Worm (Caenorhabditis elegans): ENCODE measurements around the gene spig-4.
A peak's percentile ranks its signal among the peaks of the same experiment; 100 is the strongest.

The spig-4 gene

DNA sequence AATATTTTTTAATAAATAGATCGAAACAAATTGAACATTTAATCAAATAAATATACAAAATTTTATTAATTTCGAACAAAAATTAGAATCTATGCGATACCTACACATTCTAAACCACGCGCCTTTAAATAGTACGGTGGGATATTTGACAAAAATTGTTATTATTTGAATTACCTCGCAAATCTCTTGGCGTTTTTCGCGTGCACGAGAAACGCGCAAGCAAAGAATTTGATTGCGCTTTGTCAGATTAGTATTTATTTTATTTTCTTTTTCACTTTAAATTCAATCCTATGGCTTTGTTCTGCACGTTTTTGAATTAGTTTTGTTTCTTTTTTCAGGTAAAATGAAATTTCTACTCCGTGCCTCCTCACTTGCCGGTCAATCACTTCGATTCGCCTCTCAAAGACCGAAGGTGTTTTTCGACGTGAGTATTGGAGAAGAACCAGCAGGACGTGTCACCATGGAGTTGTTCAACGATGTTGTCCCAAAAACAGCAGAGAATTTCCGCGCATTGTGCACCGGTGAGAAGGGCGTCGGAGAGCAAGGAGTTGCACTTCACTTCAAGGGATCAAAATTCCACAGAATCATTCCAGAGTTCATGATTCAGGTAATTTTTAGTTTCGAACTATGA is 49.2 kb upstream of the spig-4 start, which contains the start of gene cyn-1 (continued):
- peak; percentile 85 for TF ChIP-seq pax-3 (tag; optimal IDR thresholded peaks at IDR 0.05)
- no peak for TF ChIP-seq unc-62 (GFP tag; optimal IDR thresholded peaks at IDR 0.05)
- peak; percentile 52 for TF ChIP-seq nhr-11 (tag; optimal IDR thresholded peaks at IDR 0.05)
- TF ChIP-seq irx-1 (tag; optimal IDR thresholded peaks at IDR 0.05), result peak; percentile 78
- peak; percentile 91 for TF ChIP-seq aly-2 (tag; optimal IDR thresholded peaks at IDR 0.05)
- TF ChIP-seq egl-27 (tag; optimal IDR thresholded peaks at IDR 0.05), result no peak
- no peak for TF ChIP-seq tlp-1 (tag; optimal IDR thresholded peaks at IDR 0.05)
- peak; percentile 77 for TF ChIP-seq isw-1 (GFP tag; IDR thresholded peaks at IDR 0.05)
- TF ChIP-seq vab-15 (tag; optimal IDR thresholded peaks at IDR 0.05), result peak; percentile 27
- TF ChIP-seq zag-1 (tag; optimal IDR thresholded peaks at IDR 0.05), result no peak
- TF ChIP-seq elt-3 (tag; optimal IDR thresholded peaks at IDR 0.05), result peak in 2 of 6 experiments; percentile 81 to 83
- TF ChIP-seq ceh-8 (GFP tag; optimal IDR thresholded peaks at IDR 0.05), result peak; percentile 78
- TF ChIP-seq ztf-4 (tag; optimal IDR thresholded peaks at IDR 0.05), result peak; percentile 66
- no peak for TF ChIP-seq hpl-2 (GFP tag; optimal IDR thresholded peaks at IDR 0.05)
- peak; percentile 71 for TF ChIP-seq fos-1 (tag; optimal IDR thresholded peaks at IDR 0.05)
- TF ChIP-seq nhr-237 (tag; optimal IDR thresholded peaks at IDR 0.05), result peak; percentile 26
- TF ChIP-seq F16B12.6 (tag; optimal IDR thresholded peaks at IDR 0.05), result peak; percentile 58
- TF ChIP-seq mef-2 (tag; optimal IDR thresholded peaks at IDR 0.05), result no peak
- TF ChIP-seq xbp-1 (tag; optimal IDR thresholded peaks at IDR 0.05), result peak; percentile 90
- peak; percentile 91 for TF ChIP-seq nhr-85 (tag)
- TF ChIP-seq lin-14 (GFP tag; optimal IDR thresholded peaks at IDR 0.05), result peak; percentile 82
- TF ChIP-seq C04F5.9 (tag; optimal IDR thresholded peaks at IDR 0.05), result peak; percentile 63
- peak; percentile 72 for TF ChIP-seq grh-1 (GFP tag; IDR thresholded peaks at IDR 0.05)
- TF ChIP-seq lin-15B (tag; optimal IDR thresholded peaks at IDR 0.05), result peak; percentile 80
- TF ChIP-seq ceh-82 (tag; optimal IDR thresholded peaks at IDR 0.05), result peak; percentile 84 to 85 (median 85)
- TF ChIP-seq sptf-1 (tag; optimal IDR thresholded peaks at IDR 0.05), result no peak
- peak; percentile 89 for TF ChIP-seq skn-1 (tag; optimal IDR thresholded peaks at IDR 0.05)
- no peak for TF ChIP-seq pqm-1 (tag; optimal IDR thresholded peaks at IDR 0.05)
- TF ChIP-seq Y116A8C.19 (tag; optimal IDR thresholded peaks at IDR 0.05; ENCODE audit: borderline replicate concordance), result no peak
- peak; percentile 9 for TF ChIP-seq sup-37 (GFP tag; optimal IDR thresholded peaks at IDR 0.05)
- TF ChIP-seq rnt-1 (tag; optimal IDR thresholded peaks at IDR 0.05), result peak; percentile 89
- TF ChIP-seq snpc-4 (tag; optimal IDR thresholded peaks at IDR 0.05), result peak; percentile 83
- TF ChIP-seq ceh-63 (GFP tag; optimal IDR thresholded peaks at IDR 0.05), result no peak
- TF ChIP-seq snu-23 (GFP tag; optimal IDR thresholded peaks at IDR 0.05), result peak; percentile 91
- TF ChIP-seq C16A3.4 (tag; optimal IDR thresholded peaks at IDR 0.05), result peak; percentile 88
- TF ChIP-seq unc-86 (tag; optimal IDR thresholded peaks at IDR 0.05), result peak; percentile 82
- peak; percentile 77 for TF ChIP-seq lin-13 (GFP tag; optimal IDR thresholded peaks at IDR 0.05)

DNA sequence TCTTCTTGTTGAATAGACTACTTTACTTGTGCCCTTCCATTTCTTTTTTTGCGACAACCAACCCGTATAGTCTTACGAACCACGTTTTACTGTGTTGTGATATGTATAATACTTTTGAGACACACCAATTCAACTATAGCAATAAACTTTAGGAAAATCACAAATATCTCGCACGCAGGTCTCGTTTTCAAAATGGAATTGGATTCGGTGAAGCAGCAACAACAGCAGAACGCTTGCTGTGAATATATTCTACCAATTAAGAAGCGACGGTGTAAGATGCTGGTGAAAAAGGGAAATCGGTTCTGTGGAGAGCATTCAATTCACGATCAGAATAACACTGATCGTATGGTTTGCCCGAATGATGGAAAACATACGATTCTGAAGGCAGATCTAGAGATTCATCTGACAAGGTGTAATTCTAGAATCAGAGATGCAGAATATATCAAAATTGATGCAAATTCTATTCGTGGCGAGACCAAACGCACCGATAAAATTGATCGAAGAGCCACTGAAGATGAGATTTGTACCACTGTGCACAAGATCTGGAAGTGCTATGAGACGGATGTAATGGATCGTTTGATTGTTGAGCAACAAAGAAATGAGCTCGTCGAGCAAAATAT is 47.7 kb upstream of the spig-4 start, which contains the start of gene Y49A3A.3:
Y49A3A.3 (plus strand) TSS at position 153 of the 620 bp plus-strand sequence.
- TF ChIP-seq lin-15B (tag; optimal IDR thresholded peaks at IDR 0.05) (no peak), hpl-2 (GFP tag; optimal IDR thresholded peaks at IDR 0.05) (no peak), nhr-77 (tag; optimal IDR thresholded peaks at IDR 0.05) (no peak), ztf-11 (tag; optimal IDR thresholded peaks at IDR 0.05) (no peak), mef-2 (tag; optimal IDR thresholded peaks at IDR 0.05) (no peak), nhr-237 (tag; optimal IDR thresholded peaks at IDR 0.05) (no peak), ceh-88 (GFP tag; IDR thresholded peaks at IDR 0.05) (no peak), aha-1 (tag; optimal IDR thresholded peaks at IDR 0.05) (no peak), C34B4.2 (tag; optimal IDR thresholded peaks at IDR 0.05) (no peak), ces-1 (GFP tag; optimal IDR thresholded peaks at IDR 0.05) (no peak), sptf-1 (tag; optimal IDR thresholded peaks at IDR 0.05) (no peak), fkh-8 (tag; optimal IDR thresholded peaks at IDR 0.05) (no peak), ama-1 (optimal IDR thresholded peaks at IDR 0.05) (peak; percentile 7), nhr-11 (tag; optimal IDR thresholded peaks at IDR 0.05) (no peak), ztf-4 (tag; optimal IDR thresholded peaks at IDR 0.05) (peak; percentile 29), mab-9 (GFP tag; IDR thresholded peaks at IDR 0.05) (no peak), lir-3 (tag; optimal IDR thresholded peaks at IDR 0.05; ENCODE audit: poor library complexity) (no peak), rnt-1 (tag; optimal IDR thresholded peaks at IDR 0.05) (peak; percentile 11), elt-2 (tag; optimal IDR thresholded peaks at IDR 0.05) (peak; percentile 15), lin-14 (GFP tag; optimal IDR thresholded peaks at IDR 0.05) (no peak), mdl-1 (tag; optimal IDR thresholded peaks at IDR 0.05) (no peak), nhr-85 (tag) (no peak), fkh-10 (GFP tag; optimal IDR thresholded peaks at IDR 0.05) (no peak), grh-1 (GFP tag; IDR thresholded peaks at IDR 0.05) (no peak)

Data from whole organism, L1 larva.